Worm (Caenorhabditis elegans) whole organism, late embryonic: ENCODE results near the gene F40G12.2.

Experiments used
- C08G9.2 ChIP-seq: sonication (generic microtip); optimal IDR thresholded peaks from 2 replicates; lab custom pipeline; 2016; ENCODE audit warnings: mild to moderate bottlenecking, missing genetic modification characterization, moderate library complexity, missing compliant biosample characterization
- C38D4.7 ChIP-seq: fragments of 200-800 bp; sonication (Bioruptor generic); optimal IDR thresholded peaks from 2 replicates; lab custom pipeline; 2018; ENCODE audit warnings: mild to moderate bottlenecking, missing genetic modification characterization, moderate library complexity, missing compliant biosample characterization
- F13H6.1 ChIP-seq: sonication (generic microtip); optimal IDR thresholded peaks from 2 replicates; lab custom pipeline; 2016; ENCODE audit warnings: missing genetic modification characterization, missing compliant biosample characterization
- K02D7.2 ChIP-seq: sonication (generic microtip); optimal IDR thresholded peaks from 2 replicates; lab custom pipeline; 2017; ENCODE audit warnings: mild to moderate bottlenecking, missing genetic modification characterization, missing compliant biosample characterization
- T23F11.4 ChIP-seq: fragments of 200-800 bp; sonication (Bioruptor generic); optimal IDR thresholded peaks from 2 replicates; lab custom pipeline; 2018; ENCODE audit warnings: mild to moderate bottlenecking, missing genetic modification characterization, missing compliant biosample characterization
- Y22D7AL.16 ChIP-seq: sonication (generic microtip); optimal IDR thresholded peaks from 2 replicates; lab custom pipeline; 2016; ENCODE audit warnings: missing genetic modification characterization, missing compliant biosample characterization
- ahr-1 ChIP-seq: sonication (generic microtip); optimal IDR thresholded peaks from 2 replicates; lab custom pipeline; 2016; ENCODE audit warnings: missing genetic modification characterization, missing compliant biosample characterization
- ceh-18 ChIP-seq: sonication (generic microtip); optimal IDR thresholded peaks from 2 replicates; lab custom pipeline; 2016; ENCODE audit warnings: missing genetic modification characterization, missing compliant biosample characterization
- ceh-24 ChIP-seq: sonication (generic microtip); optimal IDR thresholded peaks from 2 replicates; lab custom pipeline; 2016; ENCODE audit warnings: mild to moderate bottlenecking, missing genetic modification characterization, missing compliant biosample characterization
- ceh-31 ChIP-seq: sonication (generic microtip); optimal IDR thresholded peaks from 2 replicates; lab custom pipeline; 2016; ENCODE audit warnings: missing genetic modification characterization, missing compliant biosample characterization
- ceh-34 ChIP-seq: sonication (generic microtip); optimal IDR thresholded peaks from 2 replicates; lab custom pipeline; 2016; ENCODE audit warnings: mild to moderate bottlenecking, missing genetic modification characterization, missing compliant biosample characterization
- ceh-45 ChIP-seq: fragments of 200-800 bp; sonication (Bioruptor generic); IDR thresholded peaks from 2 replicates; pipeline ENCODE4 v1.3.6; 2022; ENCODE audit warnings: missing genetic modification reagents, missing genetic modification characterization, missing compliant biosample characterization
- che-1 ChIP-seq: sonication (generic microtip); optimal IDR thresholded peaks from 2 replicates; lab custom pipeline; 2016; ENCODE audit warnings: mild to moderate bottlenecking, missing genetic modification characterization, missing compliant biosample characterization
- dve-1 ChIP-seq: sonication (generic microtip); optimal IDR thresholded peaks from 2 replicates; lab custom pipeline; 2017; ENCODE audit warnings: antibody characterized with exemption, mild to moderate bottlenecking, missing genetic modification characterization, missing compliant biosample characterization
- elt-2 ChIP-seq: sonication (generic microtip); optimal IDR thresholded peaks from 2 replicates; lab custom pipeline; 2016; ENCODE audit warnings: missing genetic modification reagents, missing genetic modification characterization, missing compliant biosample characterization
- ets-4 ChIP-seq: sonication (generic microtip); optimal IDR thresholded peaks from 2 replicates; lab custom pipeline; 2016; ENCODE audit warnings: missing genetic modification characterization, missing compliant biosample characterization
- fkh-10 ChIP-seq: fragments of 150-350 bp; optimal IDR thresholded peaks from 2 replicates; lab custom pipeline; 2014; ENCODE audit warnings: missing biosample characterization, missing genetic modification reagents, missing genetic modification characterization
- gmeb-2 ChIP-seq: sonication (generic microtip); optimal IDR thresholded peaks from 2 replicates; lab custom pipeline; 2016; ENCODE audit warnings: missing genetic modification characterization, inconsistent platforms, missing compliant biosample characterization
- hlh-15 ChIP-seq: sonication (generic microtip); optimal IDR thresholded peaks from 2 replicates; lab custom pipeline; 2016; ENCODE audit warnings: missing genetic modification characterization, missing compliant biosample characterization
- hlh-30 ChIP-seq: sonication (generic microtip); optimal IDR thresholded peaks from 2 replicates; lab custom pipeline; 2017; ENCODE audit warnings: antibody characterized with exemption, missing genetic modification characterization, missing compliant biosample characterization; ENCODE audit not compliant: insufficient read depth
- lim-6 ChIP-seq: sonication (generic microtip); optimal IDR thresholded peaks from 2 replicates; lab custom pipeline; 2016; ENCODE audit warnings: missing genetic modification characterization, missing compliant biosample characterization
- lin-11 ChIP-seq: fragments of 200-800 bp; sonication (Bioruptor generic); optimal IDR thresholded peaks from 2 replicates; lab custom pipeline; 2018; ENCODE audit warnings: mild to moderate bottlenecking, missing genetic modification characterization, missing compliant biosample characterization
- nfya-1 ChIP-seq: sonication (generic microtip); optimal IDR thresholded peaks from 2 replicates; lab custom pipeline; 2017; ENCODE audit warnings: missing genetic modification characterization, mild to moderate bottlenecking, missing compliant biosample characterization, antibody characterized with exemption, moderate library complexity
- nhr-11 ChIP-seq: fragments of 150-350 bp; optimal IDR thresholded peaks from 2 replicates; lab custom pipeline; 2014; ENCODE audit warnings: missing biosample characterization, missing genetic modification characterization
- nhr-232 ChIP-seq: sonication (generic microtip); optimal IDR thresholded peaks from 2 replicates; lab custom pipeline; 2016; ENCODE audit warnings: missing genetic modification characterization, missing compliant biosample characterization
- npax-4 ChIP-seq: sonication (generic microtip); optimal IDR thresholded peaks from 2 replicates; lab custom pipeline; 2016; ENCODE audit warnings: missing genetic modification characterization, missing compliant biosample characterization
- pha-2 ChIP-seq: sonication (generic microtip); optimal IDR thresholded peaks from 2 replicates; lab custom pipeline; 2017; ENCODE audit warnings: mild to moderate bottlenecking, missing genetic modification characterization, missing compliant biosample characterization
- pros-1 ChIP-seq: fragments of 150-350 bp; optimal IDR thresholded peaks from 2 replicates; lab custom pipeline; 2014; ENCODE audit warnings: missing biosample characterization, missing genetic modification reagents, missing genetic modification characterization
- rnt-1 ChIP-seq: sonication (generic microtip); optimal IDR thresholded peaks from 2 replicates; lab custom pipeline; 2016; ENCODE audit warnings: missing genetic modification characterization, missing compliant biosample characterization
- syd-9 ChIP-seq: sonication (generic microtip); optimal IDR thresholded peaks from 2 replicates; lab custom pipeline; 2016; ENCODE audit warnings: mild to moderate bottlenecking, missing genetic modification characterization, moderate library complexity, missing compliant biosample characterization
- tbx-7 ChIP-seq: sonication (generic microtip); optimal IDR thresholded peaks from 2 replicates; lab custom pipeline; 2016; ENCODE audit warnings: missing genotype, missing genetic modification characterization, missing compliant biosample characterization
- ttx-3 ChIP-seq: sonication (generic microtip); optimal IDR thresholded peaks from 2 replicates; lab custom pipeline; 2016; ENCODE audit warnings: missing genetic modification reagents, missing genetic modification characterization, missing compliant biosample characterization
- unc-3 ChIP-seq, 2 experiments: fragments of 200-800 bp in 1 of 2; sonication (Bioruptor generic) in 1 of 2; sonication (generic microtip) in 1 of 2; conservative IDR thresholded peaks in 1 of 2; optimal IDR thresholded peaks in 1 of 2; 2 replicates each; pipeline versions ENCODE4 v1.3.6 to Lab custom; 2016 to 2022; ENCODE audit warnings: missing compliant biosample characterization in 2 of 2, missing genetic modification characterization in 2 of 2, missing genetic modification reagents in 1 of 2
- unc-42 ChIP-seq: sonication (generic microtip); optimal IDR thresholded peaks from 2 replicates; lab custom pipeline; 2016; ENCODE audit warnings: missing genotype, missing genetic modification characterization, missing compliant biosample characterization
- ztf-16 ChIP-seq: sonication (generic microtip); optimal IDR thresholded peaks from 2 replicates; lab custom pipeline; 2017; ENCODE audit warnings: missing genetic modification characterization, missing compliant biosample characterization

F40G12.2 gene

DNA sequence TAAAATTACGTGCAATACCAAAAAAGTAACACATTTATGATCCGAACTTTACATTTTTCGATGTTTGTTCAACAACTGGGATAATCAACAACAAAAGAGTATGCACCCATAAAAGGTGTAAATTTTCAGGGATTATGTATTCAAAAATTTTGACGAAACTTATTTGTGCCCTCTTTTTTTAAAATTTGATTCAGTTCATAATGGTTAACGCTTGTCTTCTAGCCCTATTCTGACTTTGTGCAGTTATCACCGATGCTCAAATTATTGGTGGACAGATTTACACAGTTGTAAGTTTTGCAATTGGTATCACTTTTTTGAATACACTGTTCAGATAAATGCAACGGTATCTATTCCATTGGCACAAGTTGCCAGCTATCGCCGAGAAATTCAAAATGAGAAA lies 12.1 kb downstream of the F40G12.2 start, which contains the start of gene K02E11.6:
TSS of gene K02E11.6 (plus strand) at position 149 of the 400 bp plus-strand sequence.
- no peak for TF ChIP-seq nfya-1 (tag; lab: Kevin White, UChicago)
- TF ChIP-seq dve-1: no peak
- no peak for TF ChIP-seq ttx-3
- no peak for TF ChIP-seq ztf-16 (tag; lab: Kevin White, UChicago)
- TF ChIP-seq K02D7.2 (tag; lab: Kevin White, UChicago): no peak
- TF ChIP-seq hlh-15 (tag; lab: Kevin White, UChicago): no peak
- TF ChIP-seq gmeb-2 (tag; lab: Kevin White, UChicago): no peak
- no peak for TF ChIP-seq C38D4.7 (GFP tag; lab: Kevin White, UChicago)
- TF ChIP-seq pros-1 (tag; lab: Kevin White, UChicago): no peak
- TF ChIP-seq F13H6.1 (tag; lab: Kevin White, UChicago): no peak
- no peak for TF ChIP-seq syd-9 (tag; lab: Kevin White, UChicago)
- TF ChIP-seq fkh-10: no peak
- TF ChIP-seq ceh-18 (tag; lab: Kevin White, UChicago): no peak
- TF ChIP-seq C08G9.2: no peak
- no peak for TF ChIP-seq npax-4
- no peak for TF ChIP-seq unc-42 (tag; lab: Kevin White, UChicago)

DNA sequence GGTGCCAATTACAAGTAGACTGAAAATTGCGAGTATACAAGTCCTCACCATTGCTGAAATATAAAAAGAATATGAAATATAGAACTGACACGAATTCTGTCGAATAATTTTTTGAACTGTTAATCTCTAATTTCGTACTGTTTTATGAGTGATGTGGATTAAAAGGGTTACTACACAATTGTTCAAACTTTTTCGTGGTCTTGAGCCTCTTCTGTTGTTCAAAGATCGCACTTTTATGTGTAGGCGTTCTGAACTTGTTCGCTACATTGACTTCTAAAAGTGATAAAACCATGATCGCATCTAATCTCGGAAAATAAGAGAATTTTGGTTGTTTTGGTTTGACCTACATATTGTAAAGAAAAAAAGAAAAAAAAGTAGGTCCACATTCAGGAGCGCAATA lies 12.7 kb downstream of the F40G12.2 start, which contains the start of gene K02E11.4:
TSS of gene K02E11.4 (minus strand) at position 101 of the 400 bp plus-strand sequence.
- TF ChIP-seq C08G9.2 (no peak), ceh-34 (tag; lab: Kevin White, UChicago) (no peak), elt-2 (no peak), lin-11 (no peak), nhr-11 (tag; lab: Kevin White, UChicago) (no peak), rnt-1 (no peak), pros-1 (tag; lab: Kevin White, UChicago) (no peak), che-1 (tag; lab: Kevin White, UChicago) (no peak)

DNA sequence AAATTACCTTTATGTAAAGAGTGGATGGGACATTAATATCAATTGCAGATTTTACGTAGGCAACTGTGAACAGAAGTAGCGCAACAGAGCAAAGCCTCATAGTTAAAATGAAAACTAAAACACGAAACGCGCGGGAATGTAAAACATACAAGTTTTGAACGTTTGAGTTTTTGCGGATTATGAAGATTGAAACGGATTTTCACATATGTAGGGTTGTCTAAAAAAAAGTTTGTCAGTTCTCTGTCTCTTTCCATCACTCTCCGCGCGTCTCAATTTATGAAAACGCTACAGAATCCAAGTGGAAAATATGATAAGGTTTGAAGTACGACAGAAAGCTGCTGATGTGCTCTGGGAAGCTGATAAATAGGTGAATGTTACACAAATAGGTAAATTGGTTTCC lies 14.0 kb downstream of the F40G12.2 start, which contains the start of gene K02E11.3:
TSS of gene K02E11.3 (minus strand) at position 101 of the 400 bp plus-strand sequence.
- TF ChIP-seq tbx-7 (no peak), lin-11 (no peak), ceh-31 (tag; lab: Kevin White, UChicago) (no peak), ztf-16 (tag; lab: Kevin White, UChicago) (no peak), Y22D7AL.16 (tag; lab: Kevin White, UChicago) (no peak)
- TF ChIP-seq, all 69 proteins: peak for 0

DNA sequence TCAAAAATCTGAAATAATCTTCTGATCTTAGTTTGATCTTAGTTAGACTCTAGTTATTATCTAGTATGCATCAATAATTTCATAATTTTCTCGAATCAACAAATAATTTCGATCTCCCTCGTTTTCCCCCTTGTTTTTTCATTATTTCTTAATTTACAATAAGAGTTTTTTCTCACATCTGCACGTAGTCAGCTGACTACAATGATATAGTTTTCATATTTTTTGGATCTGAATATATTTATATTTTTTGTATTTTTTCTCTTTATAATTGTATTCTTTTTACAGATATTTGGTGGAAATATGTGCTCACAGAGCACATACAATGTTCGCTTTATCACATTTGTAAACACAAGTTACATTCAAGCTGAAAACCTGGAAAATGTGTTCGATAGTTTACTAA lies 16.8 kb downstream of the F40G12.2 start, which contains the start of gene sre-7:
TSS of gene sre-7 (plus strand) at position 301 of the 400 bp plus-strand sequence.
- TF ChIP-seq che-1 (tag; lab: Kevin White, UChicago) (no peak), hlh-30 (tag; lab: Kevin White, UChicago) (no peak), nhr-232 (tag; lab: Kevin White, UChicago) (no peak), dve-1 (no peak), ceh-24 (tag; lab: Kevin White, UChicago) (no peak), C38D4.7 (GFP tag; lab: Kevin White, UChicago) (no peak), tbx-7 (no peak), lim-6 (tag; lab: Kevin White, UChicago) (no peak), T23F11.4 (GFP tag; lab: Kevin White, UChicago) (no peak), ahr-1 (tag; lab: Kevin White, UChicago) (no peak), hlh-15 (tag; lab: Kevin White, UChicago) (no peak), pha-2 (tag; lab: Kevin White, UChicago) (no peak), lin-11 (no peak), ceh-45 (GFP tag; lab: Robert Waterston, UW) (no peak), ets-4 (tag; lab: Kevin White, UChicago) (no peak), unc-3 (GFP tag; conservative IDR thresholded peaks at IDR 0.05; lab: Robert Waterston, UW) (no peak), unc-3 (tag; optimal IDR thresholded peaks at IDR 0.05; lab: Kevin White, UChicago) (no peak)
